Worm (Caenorhabditis elegans) whole organism, young adult: ENCODE data around the gene Y62E10A.13.
A peak's percentile ranks its signal among the peaks of the same experiment; 100 is the strongest.

ENCODE experiments used
- F22D6.2 ChIP-seq: sonication (generic microtip); optimal IDR thresholded peaks from 2 replicates; lab custom pipeline; 2016; ENCODE audit warnings: mild to moderate bottlenecking, missing genetic modification characterization, missing compliant biosample characterization
- F23B12.7 ChIP-seq: sonication (generic microtip); optimal IDR thresholded peaks from 2 replicates; lab custom pipeline; 2017; ENCODE audit warnings: missing genetic modification characterization, mild to moderate bottlenecking, missing compliant biosample characterization, antibody characterized with exemption, moderate library complexity; ENCODE audit not compliant: insufficient read depth
- F49E8.2 ChIP-seq: sonication (generic microtip); optimal IDR thresholded peaks from 3 replicates; lab custom pipeline; 2017; ENCODE audit warnings: missing genetic modification characterization, mild to moderate bottlenecking, missing compliant biosample characterization, antibody characterized with exemption, moderate library complexity; ENCODE audit not compliant: insufficient read depth
- F52B5.7 ChIP-seq: sonication (generic microtip); optimal IDR thresholded peaks from 2 replicates; lab custom pipeline; 2016; ENCODE audit warnings: mild to moderate bottlenecking, missing genetic modification characterization, missing compliant biosample characterization
- F55B11.4 ChIP-seq: sonication (generic microtip); optimal IDR thresholded peaks from 2 replicates; lab custom pipeline; 2016; ENCODE audit warnings: missing compliant biosample characterization, missing genetic modification characterization, borderline replicate concordance; ENCODE audit not compliant: insufficient read depth
- K11D2.4 ChIP-seq: fragments of 200-800 bp; sonication (Bioruptor generic); IDR thresholded peaks from 2 replicates; pipeline ENCODE4 v1.3.6; 2022; ENCODE audit warnings: missing genetic modification reagents, missing genetic modification characterization, missing compliant biosample characterization
- Y79H2A.3 ChIP-seq: fragments of 200-800 bp; sonication (Bioruptor generic); conservative IDR thresholded peaks from 2 replicates; pipeline ENCODE4 v1.3.6; 2022; ENCODE audit warnings: missing genetic modification reagents, missing genetic modification characterization, missing compliant biosample characterization
- akir-1 ChIP-seq: fragments of 200-800 bp; sonication (Bioruptor generic); optimal IDR thresholded peaks from 2 replicates; lab custom pipeline; 2018; ENCODE audit warnings: mild to moderate bottlenecking, missing genetic modification characterization, moderate library complexity, missing compliant biosample characterization
- aptf-3 ChIP-seq: fragments of 200-800 bp; sonication (Bioruptor generic); IDR thresholded peaks from 2 replicates; pipeline ENCODE4 v1.3.6; 2022; ENCODE audit warnings: missing genetic modification characterization, missing compliant biosample characterization
- attf-3 ChIP-seq: fragments of 200-800 bp; sonication (Bioruptor generic); conservative IDR thresholded peaks from 2 replicates; pipeline ENCODE4 v1.3.6; 2022; ENCODE audit warnings: missing genetic modification reagents, missing genetic modification characterization, missing compliant biosample characterization
- bed-2 ChIP-seq: fragments of 200-800 bp; sonication (Bioruptor generic); IDR thresholded peaks from 2 replicates; pipeline ENCODE4 v1.3.6; 2022; ENCODE audit warnings: missing genetic modification reagents, missing genetic modification characterization, missing compliant biosample characterization
- cebp-1 ChIP-seq, 2 experiments: fragments of 200-800 bp in 1 of 2; sonication (Bioruptor generic) in 1 of 2; sonication (generic microtip) in 1 of 2; IDR thresholded peaks in 1 of 2; optimal IDR thresholded peaks in 1 of 2; 2 replicates each; pipeline versions ENCODE4 v1.3.6 to Lab custom; 2017 to 2022; ENCODE audit warnings: missing compliant biosample characterization in 2 of 2, missing genetic modification characterization in 2 of 2, mild to moderate bottlenecking in 1 of 2, missing genetic modification reagents in 1 of 2, moderate library complexity in 1 of 2
- ceh-40 ChIP-seq: fragments of 200-800 bp; sonication (Bioruptor generic); IDR thresholded peaks from 2 replicates; pipeline ENCODE4 v1.3.6; 2022; ENCODE audit warnings: missing genetic modification characterization, missing compliant biosample characterization
- ceh-58 ChIP-seq: fragments of 200-800 bp; sonication (Bioruptor generic); IDR thresholded peaks from 2 replicates; pipeline ENCODE4 v1.3.6; 2022; ENCODE audit warnings: missing genetic modification characterization, missing compliant biosample characterization
- ceh-91 ChIP-seq: fragments of 200-800 bp; sonication (Bioruptor generic); IDR thresholded peaks from 2 replicates; pipeline ENCODE4 v1.3.6; 2022; ENCODE audit warnings: missing genetic modification reagents, missing genetic modification characterization, missing compliant biosample characterization
- die-1 ChIP-seq: sonication (generic microtip); optimal IDR thresholded peaks from 2 replicates; lab custom pipeline; 2016; ENCODE audit warnings: missing genotype, mild to moderate bottlenecking, missing genetic modification characterization, missing compliant biosample characterization
- dpl-1 ChIP-seq: fragments of 150-350 bp; optimal IDR thresholded peaks from 2 replicates; lab custom pipeline; 2014; ENCODE audit warnings: missing biosample characterization, missing genetic modification reagents, missing genetic modification characterization
- efl-1 ChIP-seq: fragments of 150-350 bp; optimal IDR thresholded peaks from 2 replicates; lab custom pipeline; 2014; ENCODE audit warnings: missing biosample characterization, missing genetic modification reagents, missing genetic modification characterization
- egl-44 ChIP-seq: fragments of 200-800 bp; sonication (Bioruptor generic); IDR thresholded peaks from 2 replicates; pipeline ENCODE4 v1.3.6; 2022; ENCODE audit warnings: missing genetic modification reagents, missing genetic modification characterization, missing compliant biosample characterization
- ekl-4 ChIP-seq: fragments of 200-800 bp; sonication (Bioruptor generic); IDR thresholded peaks from 2 replicates; pipeline ENCODE4 v1.3.6; 2022; ENCODE audit warnings: missing genetic modification reagents, missing genetic modification characterization, missing compliant biosample characterization
- gei-17 ChIP-seq: fragments of 200-800 bp; sonication (Bioruptor generic); optimal IDR thresholded peaks from 2 replicates; lab custom pipeline; 2018; ENCODE audit warnings: mild to moderate bottlenecking, missing genetic modification characterization, missing compliant biosample characterization
- hlh-12 ChIP-seq: sonication (generic microtip); optimal IDR thresholded peaks from 2 replicates; lab custom pipeline; 2016; ENCODE audit warnings: missing genetic modification characterization, missing compliant biosample characterization
- hlh-26 ChIP-seq: fragments of 200-800 bp; sonication (Bioruptor generic); conservative IDR thresholded peaks from 2 replicates; pipeline ENCODE4 v1.3.6; 2022; ENCODE audit warnings: missing genetic modification reagents, missing genetic modification characterization, missing compliant biosample characterization
- hmg-20 ChIP-seq: fragments of 200-800 bp; sonication (Bioruptor generic); IDR thresholded peaks from 2 replicates; pipeline ENCODE4 v1.3.6; 2022; ENCODE audit warnings: missing genetic modification reagents, missing genetic modification characterization, missing compliant biosample characterization
- lin-26 ChIP-seq: fragments of 200-800 bp; sonication (Bioruptor generic); IDR thresholded peaks from 2 replicates; pipeline ENCODE4 v1.3.6; 2022; ENCODE audit warnings: missing genetic modification reagents, missing genetic modification characterization, missing compliant biosample characterization
- lir-1 ChIP-seq: fragments of 200-800 bp; sonication (Bioruptor generic); conservative IDR thresholded peaks from 2 replicates; pipeline ENCODE4 v1.3.6; 2022; ENCODE audit warnings: missing genetic modification reagents, missing genetic modification characterization, missing compliant biosample characterization
- lsl-1 ChIP-seq: fragments of 200-800 bp; sonication (Bioruptor generic); optimal IDR thresholded peaks from 2 replicates; lab custom pipeline; 2018; ENCODE audit warnings: mild to moderate bottlenecking, missing genetic modification characterization, moderate library complexity, missing compliant biosample characterization
- madf-6 ChIP-seq: fragments of 200-800 bp; sonication (Bioruptor generic); IDR thresholded peaks from 2 replicates; pipeline ENCODE4 v1.3.6; 2022; ENCODE audit warnings: missing genetic modification reagents, missing genetic modification characterization, missing compliant biosample characterization
- nhr-120 ChIP-seq: fragments of 200-800 bp; sonication (Bioruptor generic); IDR thresholded peaks from 2 replicates; pipeline ENCODE4 v1.3.6; 2022; ENCODE audit warnings: missing genetic modification characterization, missing compliant biosample characterization
- nhr-179 ChIP-seq: sonication (generic microtip); optimal IDR thresholded peaks from 2 replicates; lab custom pipeline; 2016; ENCODE audit warnings: mild to moderate bottlenecking, missing genetic modification characterization, missing compliant biosample characterization
- nhr-27 ChIP-seq: fragments of 200-800 bp; sonication (Bioruptor generic); optimal IDR thresholded peaks from 2 replicates; lab custom pipeline; 2018; ENCODE audit warnings: mild to moderate bottlenecking, missing genetic modification characterization, moderate library complexity, missing compliant biosample characterization
- pbrm-1 ChIP-seq: fragments of 200-800 bp; sonication (Bioruptor generic); IDR thresholded peaks from 2 replicates; pipeline ENCODE4 v1.3.6; 2022; ENCODE audit warnings: missing genetic modification reagents, missing genetic modification characterization, missing compliant biosample characterization
- rpc-1 ChIP-seq, 2 experiments: fragments of 150-350 bp in 1 of 2; sonication (generic microtip) in 1 of 2; optimal IDR thresholded peaks; 2 replicates each; lab custom pipeline; 2014 to 2018; ENCODE audit warnings: missing biosample characterization in 1 of 2, missing genetic modification characterization in 1 of 2, missing genetic modification reagents in 1 of 2, missing genotype in 1 of 2
- snpc-1.3 ChIP-seq: sonication (generic microtip); optimal IDR thresholded peaks from 2 replicates; lab custom pipeline; 2017; ENCODE audit warnings: missing genetic modification characterization, mild to moderate bottlenecking, missing compliant biosample characterization, antibody characterized with exemption, moderate library complexity, missing genotype, missing genetic modification reagents; ENCODE audit not compliant: insufficient read depth
- snpc-3.4 ChIP-seq: sonication (generic microtip); optimal IDR thresholded peaks from 2 replicates; lab custom pipeline; 2017; ENCODE audit warnings: missing genetic modification characterization, mild to moderate bottlenecking, missing compliant biosample characterization, antibody characterized with exemption, moderate library complexity, missing genotype, missing genetic modification reagents
- snpc-4 ChIP-seq, 5 experiments: fragments of 150-350 bp in 1 of 5; sonication (generic microtip) in 4 of 5; optimal IDR thresholded peaks; 2 replicates each; lab custom pipeline; 2014 to 2018; ENCODE audit warnings: missing genetic modification characterization in 5 of 5, missing biosample characterization in 3 of 5, antibody characterized with exemption in 2 of 5, mild to moderate bottlenecking in 2 of 5, missing compliant biosample characterization in 2 of 5, missing genotype in 2 of 5, moderate library complexity in 2 of 5, missing genetic modification reagents in 1 of 5
- somi-1 ChIP-seq: fragments of 200-800 bp; sonication (Bioruptor generic); optimal IDR thresholded peaks from 2 replicates; lab custom pipeline; 2018; ENCODE audit warnings: mild to moderate bottlenecking, missing genetic modification characterization, missing compliant biosample characterization
- sptf-2 ChIP-seq: fragments of 200-800 bp; sonication (Bioruptor generic); optimal IDR thresholded peaks from 2 replicates; lab custom pipeline; 2018; ENCODE audit warnings: mild to moderate bottlenecking, missing genetic modification characterization, missing compliant biosample characterization
- tbp1 ChIP-seq: fragments of 200-800 bp; sonication (Bioruptor generic); optimal IDR thresholded peaks from 2 replicates; lab custom pipeline; 2018; ENCODE audit warnings: mild to moderate bottlenecking, missing genetic modification characterization, missing compliant biosample characterization
- unc-62 ChIP-seq: fragments of 150-350 bp; optimal IDR thresholded peaks from 2 replicates; lab custom pipeline; 2014; ENCODE audit warnings: missing biosample characterization, missing genetic modification reagents, missing genetic modification characterization
- xnd-1 ChIP-seq: sonication (generic microtip); optimal IDR thresholded peaks from 2 replicates; lab custom pipeline; 2016; ENCODE audit warnings: missing genotype, missing genetic modification reagents, missing genetic modification characterization, missing compliant biosample characterization
- zim-3 ChIP-seq: sonication (generic microtip); optimal IDR thresholded peaks from 2 replicates; lab custom pipeline; 2017; ENCODE audit warnings: mild to moderate bottlenecking, missing genetic modification characterization, moderate library complexity, missing compliant biosample characterization
- ztf-3 ChIP-seq: fragments of 200-800 bp; sonication (Bioruptor generic); optimal IDR thresholded peaks from 2 replicates; lab custom pipeline; 2018; ENCODE audit warnings: mild to moderate bottlenecking, missing genetic modification characterization, missing compliant biosample characterization
- ztf-6 ChIP-seq: fragments of 200-800 bp; sonication (Bioruptor generic); IDR thresholded peaks from 2 replicates; pipeline ENCODE4 v1.3.6; 2022; ENCODE audit warnings: missing genetic modification reagents, missing genetic modification characterization, missing compliant biosample characterization

The Y62E10A.13 gene

DNA sequence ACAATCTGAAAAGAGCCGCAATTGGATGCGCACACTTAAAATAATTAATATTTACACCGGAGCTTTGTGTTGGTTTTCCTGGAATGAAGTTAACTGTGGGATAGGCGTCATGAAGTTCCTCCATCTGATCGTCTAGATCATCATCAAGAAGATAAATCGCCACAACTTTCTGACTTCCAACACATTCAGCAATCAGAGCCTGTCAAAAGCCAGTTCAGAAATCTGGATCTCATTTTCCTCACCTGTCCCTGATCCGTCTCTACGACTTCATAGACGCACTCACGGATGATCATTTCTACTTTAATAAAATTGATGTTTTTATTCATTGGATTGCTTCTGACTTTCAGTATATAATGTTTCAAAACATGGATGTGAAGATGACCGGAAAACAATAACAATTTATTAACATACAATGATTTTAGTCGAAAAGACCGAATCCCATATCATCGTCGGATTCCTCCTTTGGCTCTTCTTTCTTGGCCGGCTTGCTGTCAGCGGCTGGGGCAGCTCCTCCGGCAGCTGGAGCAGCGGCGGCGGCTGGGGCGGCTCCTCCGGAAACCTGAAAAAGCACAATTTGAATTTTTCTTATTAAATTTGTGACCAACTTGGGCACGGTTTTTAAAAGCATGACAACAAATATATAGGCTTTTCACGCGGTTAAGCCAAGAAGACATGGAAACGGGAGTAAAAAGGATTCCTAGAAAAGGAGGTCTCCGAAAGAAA lies 29.6 kb downstream of the Y62E10A.13 start, which contains the start of gene agt-1 (continued):
- no peak for TF ChIP-seq F23B12.7 (tag; lab: Kevin White, UChicago)
- no peak for TF ChIP-seq bed-2
- TF ChIP-seq hlh-12 (tag; lab: Kevin White, UChicago), result no peak
- TF ChIP-seq madf-6 (GFP tag; lab: Robert Waterston, UW), result peak; percentile 74
- TF ChIP-seq F55B11.4, result no peak
- no peak for TF ChIP-seq F52B5.7 (tag; lab: Kevin White, UChicago)
- TF ChIP-seq ceh-58 (GFP tag; lab: Robert Waterston, UW), result 0 out of 2 replicates have a peak, but pooled peaks have one; percentile 27
- TF ChIP-seq attf-3 (GFP tag; lab: Robert Waterston, UW), result no peak
- TF ChIP-seq xnd-1 (tag; lab: Kevin White, UChicago), result peak; percentile 31
- TF ChIP-seq hmg-20 (GFP tag; lab: Robert Waterston, UW), result no peak
- no peak for TF ChIP-seq efl-1 (GFP tag; lab: Kevin White, UChicago)
- no peak for TF ChIP-seq snpc-1.3
- no peak for TF ChIP-seq nhr-27 (tag; lab: Kevin White, UChicago)
- no peak for TF ChIP-seq ceh-40
- no peak for TF ChIP-seq ceh-91 (GFP tag; lab: Robert Waterston, UW)
- 0 out of 2 replicates have a peak, but pooled peaks have one; percentile 17 for TF ChIP-seq egl-44
- TF ChIP-seq tbp1 (GFP tag; lab: Kevin White, UChicago), result peak; percentile 29
- TF ChIP-seq lir-1, result no peak
- TF ChIP-seq nhr-120 (GFP tag; lab: Robert Waterston, UW), result no peak
- no peak for TF ChIP-seq snpc-3.4 (tag; lab: Kevin White, UChicago)
- TF ChIP-seq K11D2.4 (GFP tag; lab: Robert Waterston, UW), result no peak
- TF ChIP-seq hlh-26 (GFP tag; lab: Robert Waterston, UW), result no peak
- no peak for TF ChIP-seq cebp-1 (GFP tag; IDR thresholded peaks at IDR 0.05; lab: Robert Waterston, UW)
- TF ChIP-seq cebp-1 (tag; optimal IDR thresholded peaks at IDR 0.05; lab: Kevin White, UChicago), result peak; percentile 5
- TF ChIP-seq Y79H2A.3 (GFP tag; lab: Robert Waterston, UW), result no peak
- TF ChIP-seq somi-1, result no peak
- TF ChIP-seq pbrm-1, result peak; percentile 60
- TF ChIP-seq lin-26, result peak; percentile 54; the same call in 1 of the 2 replicates
- TF ChIP-seq nhr-179 (tag; lab: Kevin White, UChicago), result no peak
- TF ChIP-seq lsl-1 (GFP tag; lab: Kevin White, UChicago), result peak; percentile 5
- TF ChIP-seq ztf-3 (GFP tag; lab: Kevin White, UChicago), result no peak
- no peak for TF ChIP-seq zim-3 (tag; lab: Kevin White, UChicago)
- TF ChIP-seq F49E8.2 (tag; lab: Kevin White, UChicago), result no peak
- TF ChIP-seq aptf-3, result no peak
- TF ChIP-seq rpc-1 (optimal IDR thresholded peaks at IDR 0.05; lab: Kevin White, UChicago), result no peak
- TF ChIP-seq rpc-1 (tag; optimal IDR thresholded peaks at IDR 0.05; lab: Kevin White, UChicago), result no peak
- no peak for TF ChIP-seq ztf-6
- TF ChIP-seq unc-62, result no peak
- no peak for TF ChIP-seq die-1
- no peak for TF ChIP-seq akir-1 (GFP tag; lab: Kevin White, UChicago)
- TF ChIP-seq ekl-4 (GFP tag; lab: Robert Waterston, UW), result peak; percentile 87
- no peak for TF ChIP-seq snpc-4 (GFP tag; optimal IDR thresholded peaks at IDR 0.05; lab: Kevin White, UChicago)
- TF ChIP-seq snpc-4 (tag; optimal IDR thresholded peaks at IDR 0.05; lab: Kevin White, UChicago), result peak in 2 of 4 experiments; percentile 40 to 71
- TF ChIP-seq F22D6.2 (tag; lab: Kevin White, UChicago), result no peak
- no peak for TF ChIP-seq sptf-2
- TF ChIP-seq gei-17 (GFP tag; lab: Kevin White, UChicago), result no peak
- TF ChIP-seq dpl-1 (GFP tag; lab: Kevin White, UChicago), result no peak
